Worm (Caenorhabditis elegans) whole organism, midembryonic: ENCODE results near the gene fbxa-77.
A peak's percentile ranks its signal among the peaks of the same experiment; 100 is the strongest.

Experiments used
- T22C8.4 ChIP-seq: fragments of 200-800 bp; sonication (Bioruptor generic); IDR thresholded peaks from 2 replicates; pipeline ENCODE4 v1.3.6; 2022; ENCODE audit warnings: missing genetic modification characterization, missing compliant biosample characterization
- cog-1 ChIP-seq: sonication (generic microtip); optimal IDR thresholded peaks from 2 replicates; lab custom pipeline; 2016; ENCODE audit warnings: missing genetic modification characterization, missing compliant biosample characterization
- flt-1 ChIP-seq: fragments of 200-800 bp; sonication (Bioruptor generic); IDR thresholded peaks from 2 replicates; pipeline ENCODE4 v1.3.6; 2022; ENCODE audit warnings: missing genetic modification characterization, missing compliant biosample characterization
- klf-2 ChIP-seq: fragments of 200-800 bp; sonication (Bioruptor generic); conservative IDR thresholded peaks from 2 replicates; pipeline ENCODE4 v1.3.6; 2022; ENCODE audit warnings: missing genetic modification reagents, missing genetic modification characterization, missing compliant biosample characterization
- med-1 ChIP-seq: sonication (generic microtip); optimal IDR thresholded peaks from 2 replicates; lab custom pipeline; 2017; ENCODE audit warnings: missing genetic modification characterization, mild to moderate bottlenecking, missing compliant biosample characterization, antibody characterized with exemption, missing genetic modification reagents; ENCODE audit not compliant: insufficient read depth
- ref-1 ChIP-seq: fragments of 200-800 bp; sonication (Bioruptor generic); conservative IDR thresholded peaks from 2 replicates; pipeline ENCODE4 v1.3.6; 2022; ENCODE audit warnings: missing genetic modification reagents, missing genetic modification characterization, missing compliant biosample characterization
- tab-1 ChIP-seq: fragments of 200-800 bp; sonication (Bioruptor generic); IDR thresholded peaks from 2 replicates; pipeline ENCODE4 v1.3.6; 2022; ENCODE audit warnings: missing genetic modification characterization, missing compliant biosample characterization
- ztf-23 ChIP-seq: fragments of 200-800 bp; sonication (Bioruptor generic); IDR thresholded peaks from 2 replicates; pipeline ENCODE4 v1.3.6; 2022; ENCODE audit warnings: missing genetic modification reagents, missing genetic modification characterization, missing compliant biosample characterization
- ztf-29 ChIP-seq: fragments of 200-800 bp; sonication (Bioruptor generic); IDR thresholded peaks from 2 replicates; pipeline ENCODE4 v1.3.6; 2022; ENCODE audit warnings: missing genetic modification reagents, missing genetic modification characterization, missing compliant biosample characterization

The fbxa-77 gene

ce11 chrIII:1249111-1249583 lies at the start of gene fbxa-77, which contains the start of gene fbxa-76:
Gene fbxa-77 (plus strand): TSS chrIII:1249475.
Gene fbxa-76 (minus strand): TSS chrIII:1249161.
- TF ChIP-seq klf-2 (GFP tag; lab: Robert Waterston, UW) (no peak), ztf-29 (no peak), cog-1 (tag; lab: Kevin White, UChicago) (no peak), ztf-23 (GFP tag; lab: Robert Waterston, UW) (no peak), ref-1 (GFP tag; lab: Robert Waterston, UW) (no peak), med-1 (GFP tag; lab: Kevin White, UChicago) (no peak), T22C8.4 (GFP tag; lab: Robert Waterston, UW) (no peak), tab-1 (GFP tag; lab: Robert Waterston, UW) (no peak), flt-1 (GFP tag; lab: Robert Waterston, UW) (no peak)

ce11 chrIII:1201958-1202596 lies 47.2 kb upstream of the fbxa-77 start, which contains the start of the genes mrpl-45 and Y119D3B.12:
Gene mrpl-45 (minus strand): TSS chrIII:1202008.
Gene Y119D3B.12 (plus strand): TSS chrIII:1202546.
- TF ChIP-seq cog-1 (tag; lab: Kevin White, UChicago) (peak; percentile 63), med-1 (GFP tag; lab: Kevin White, UChicago) (no peak), ztf-29 (no peak), klf-2 (GFP tag; lab: Robert Waterston, UW) (no peak), T22C8.4 (GFP tag; lab: Robert Waterston, UW) (peak; percentile 37; the same call in 1 of the 2 replicates), tab-1 (GFP tag; lab: Robert Waterston, UW) (no peak), flt-1 (GFP tag; lab: Robert Waterston, UW) (0 out of 2 replicates have a peak, but pooled peaks have one; percentile 59), ztf-23 (GFP tag; lab: Robert Waterston, UW) (peak; percentile 67; the same call in 1 of the 2 replicates), ref-1 (GFP tag; lab: Robert Waterston, UW) (no peak)

ce11 chrIII:1205421-1205820 lies 43.9 kb upstream of the fbxa-77 start:
- no peak for TF ChIP-seq klf-2 (GFP tag; lab: Robert Waterston, UW)
- TF ChIP-seq tab-1 (GFP tag; lab: Robert Waterston, UW): no peak
- TF ChIP-seq flt-1 (GFP tag; lab: Robert Waterston, UW): no peak
- no peak for TF ChIP-seq ztf-23 (GFP tag; lab: Robert Waterston, UW)
- no peak for TF ChIP-seq ref-1 (GFP tag; lab: Robert Waterston, UW)
- TF ChIP-seq T22C8.4 (GFP tag; lab: Robert Waterston, UW): no peak

ce11 chrIII:1206331-1206730 lies 42.9 kb upstream of the fbxa-77 start:
- TF ChIP-seq T22C8.4 (GFP tag; lab: Robert Waterston, UW) (peak; percentile 27; the same call in 1 of the 2 replicates), med-1 (GFP tag; lab: Kevin White, UChicago) (no peak)

- TF ChIP-seq flt-1 (GFP tag; lab: Robert Waterston, UW) (no peak), T22C8.4 (GFP tag; lab: Robert Waterston, UW) (peak; percentile 82)
Observed at ce11 chrIII:1207027-1207426, 42.2 kb upstream of the fbxa-77 start.

- TF ChIP-seq tab-1 (GFP tag; lab: Robert Waterston, UW) (no peak), flt-1 (GFP tag; lab: Robert Waterston, UW) (no peak), cog-1 (tag; lab: Kevin White, UChicago) (no peak)
Observed at ce11 chrIII:1207852-1208251, 41.4 kb upstream of the fbxa-77 start, which contains the start of gene orc-3. Gene orc-3 (plus strand): TSS chrIII:1208133.

- no peak for TF ChIP-seq med-1 (GFP tag; lab: Kevin White, UChicago)
- no peak for TF ChIP-seq ref-1 (GFP tag; lab: Robert Waterston, UW)
- no peak for TF ChIP-seq cog-1 (tag; lab: Kevin White, UChicago)
- TF ChIP-seq tab-1 (GFP tag; lab: Robert Waterston, UW): no peak
- no peak for TF ChIP-seq ztf-29
- peak; percentile 61 for TF ChIP-seq T22C8.4 (GFP tag; lab: Robert Waterston, UW)
Observed at ce11 chrIII:1210638-1211037, 38.6 kb upstream of the fbxa-77 start.

ce11 chrIII:1214121-1214673 lies 35.1 kb upstream of the fbxa-77 start:
- TF ChIP-seq klf-2 (GFP tag; lab: Robert Waterston, UW) (0 out of 2 replicates have a peak, but pooled peaks have one; percentile 43), med-1 (GFP tag; lab: Kevin White, UChicago) (no peak)

- TF ChIP-seq T22C8.4 (GFP tag; lab: Robert Waterston, UW) (no peak), cog-1 (tag; lab: Kevin White, UChicago) (no peak), ztf-29 (no peak), klf-2 (GFP tag; lab: Robert Waterston, UW) (no peak)
Observed at ce11 chrIII:1214680-1215079, 34.6 kb upstream of the fbxa-77 start, which contains the start of gene Y119D3B.21. Gene Y119D3B.21 (plus strand): TSS chrIII:1215000.

ce11 chrIII:1216096-1216495 lies 33.2 kb upstream of the fbxa-77 start:
- TF ChIP-seq T22C8.4 (GFP tag; lab: Robert Waterston, UW) (peak; percentile 56), flt-1 (GFP tag; lab: Robert Waterston, UW) (no peak)
